Worm (Caenorhabditis elegans) whole organism, mixed stage, embryonic: ENCODE results near the gene F10D7.11.

Experiments used
- M03D4.4 ChIP-seq: sonication (generic microtip); optimal IDR thresholded peaks from 2 replicates; lab custom pipeline; 2017; ENCODE audit warnings: mild to moderate bottlenecking, missing genetic modification characterization, missing compliant biosample characterization
- nhr-12 ChIP-seq: fragments of 150-350 bp; optimal IDR thresholded peaks from 2 replicates; lab custom pipeline; 2014; ENCODE audit warnings: missing biosample characterization, missing genetic modification characterization
- sptf-1 ChIP-seq: sonication (generic microtip); optimal IDR thresholded peaks from 2 replicates; lab custom pipeline; 2017; ENCODE audit warnings: mild to moderate bottlenecking, missing genetic modification characterization, moderate library complexity, missing compliant biosample characterization

ce11 chrX:17391515-17391914, 28.9 kb downstream of the F10D7.11 start, which contains the start of gene F10D7.5:
- no peak for TF ChIP-seq nhr-12 (tag; lab: Kevin White, UChicago)
- no peak for TF ChIP-seq M03D4.4 (tag; lab: Kevin White, UChicago)
- TF ChIP-seq sptf-1: no peak
